Worm (Caenorhabditis elegans) whole organism, late embryonic: ENCODE results near the gene cpr-6.

Source experiments
- F13H6.1 ChIP-seq: sonication (generic microtip); optimal IDR thresholded peaks from 2 replicates; lab custom pipeline; 2016; ENCODE audit warnings: missing genetic modification characterization, missing compliant biosample characterization
- K02D7.2 ChIP-seq: sonication (generic microtip); optimal IDR thresholded peaks from 2 replicates; lab custom pipeline; 2017; ENCODE audit warnings: mild to moderate bottlenecking, missing genetic modification characterization, missing compliant biosample characterization
- K09A11.1 ChIP-seq: sonication (generic microtip); optimal IDR thresholded peaks from 2 replicates; lab custom pipeline; 2017; ENCODE audit warnings: antibody characterized with exemption, mild to moderate bottlenecking, missing genetic modification characterization, missing compliant biosample characterization; ENCODE audit not compliant: insufficient read depth
- T23F11.4 ChIP-seq: fragments of 200-800 bp; sonication (Bioruptor generic); optimal IDR thresholded peaks from 2 replicates; lab custom pipeline; 2018; ENCODE audit warnings: mild to moderate bottlenecking, missing genetic modification characterization, missing compliant biosample characterization
- ceh-14 ChIP-seq: sonication (generic microtip); optimal IDR thresholded peaks from 2 replicates; lab custom pipeline; 2016; ENCODE audit warnings: missing genotype, missing genetic modification characterization, missing compliant biosample characterization
- ceh-19 ChIP-seq: fragments of 200-800 bp; sonication (Bioruptor generic); optimal IDR thresholded peaks from 2 replicates; lab custom pipeline; 2018; ENCODE audit warnings: mild to moderate bottlenecking, missing genetic modification characterization, missing compliant biosample characterization
- ceh-2 ChIP-seq: sonication (generic microtip); optimal IDR thresholded peaks from 2 replicates; lab custom pipeline; 2016; ENCODE audit warnings: missing genotype, missing genetic modification characterization, missing compliant biosample characterization
- ceh-22 ChIP-seq: sonication (generic microtip); optimal IDR thresholded peaks from 2 replicates; lab custom pipeline; 2017; ENCODE audit warnings: missing biosample characterization, missing genetic modification characterization
- ceh-30 ChIP-seq: fragments of 150-350 bp; optimal IDR thresholded peaks from 2 replicates; lab custom pipeline; 2014; ENCODE audit warnings: missing biosample characterization, missing genetic modification characterization
- ceh-34 ChIP-seq: sonication (generic microtip); optimal IDR thresholded peaks from 2 replicates; lab custom pipeline; 2016; ENCODE audit warnings: mild to moderate bottlenecking, missing genetic modification characterization, missing compliant biosample characterization
- ceh-45 ChIP-seq: fragments of 200-800 bp; sonication (Bioruptor generic); IDR thresholded peaks from 2 replicates; pipeline ENCODE4 v1.3.6; 2022; ENCODE audit warnings: missing genetic modification reagents, missing genetic modification characterization, missing compliant biosample characterization
- ceh-48 ChIP-seq: sonication (generic microtip); optimal IDR thresholded peaks from 2 replicates; lab custom pipeline; 2016; ENCODE audit warnings: missing genetic modification characterization, inconsistent platforms, missing compliant biosample characterization
- dmd-4 ChIP-seq: sonication (generic microtip); optimal IDR thresholded peaks from 2 replicates; lab custom pipeline; 2016; ENCODE audit warnings: borderline replicate concordance, missing genetic modification characterization, missing compliant biosample characterization
- dve-1 ChIP-seq: sonication (generic microtip); optimal IDR thresholded peaks from 2 replicates; lab custom pipeline; 2017; ENCODE audit warnings: antibody characterized with exemption, mild to moderate bottlenecking, missing genetic modification characterization, missing compliant biosample characterization
- elt-2 ChIP-seq: sonication (generic microtip); optimal IDR thresholded peaks from 2 replicates; lab custom pipeline; 2016; ENCODE audit warnings: missing genetic modification reagents, missing genetic modification characterization, missing compliant biosample characterization
- ets-4 ChIP-seq: sonication (generic microtip); optimal IDR thresholded peaks from 2 replicates; lab custom pipeline; 2016; ENCODE audit warnings: missing genetic modification characterization, missing compliant biosample characterization
- fkh-10 ChIP-seq: fragments of 150-350 bp; optimal IDR thresholded peaks from 2 replicates; lab custom pipeline; 2014; ENCODE audit warnings: missing biosample characterization, missing genetic modification reagents, missing genetic modification characterization
- fkh-6 ChIP-seq: sonication (generic microtip); optimal IDR thresholded peaks from 2 replicates; lab custom pipeline; 2016; ENCODE audit warnings: missing genetic modification characterization, missing compliant biosample characterization
- gmeb-2 ChIP-seq: sonication (generic microtip); optimal IDR thresholded peaks from 2 replicates; lab custom pipeline; 2016; ENCODE audit warnings: missing genetic modification characterization, inconsistent platforms, missing compliant biosample characterization
- lin-11 ChIP-seq: fragments of 200-800 bp; sonication (Bioruptor generic); optimal IDR thresholded peaks from 2 replicates; lab custom pipeline; 2018; ENCODE audit warnings: mild to moderate bottlenecking, missing genetic modification characterization, missing compliant biosample characterization
- nhr-11 ChIP-seq: fragments of 150-350 bp; optimal IDR thresholded peaks from 2 replicates; lab custom pipeline; 2014; ENCODE audit warnings: missing biosample characterization, missing genetic modification characterization
- nhr-232 ChIP-seq: sonication (generic microtip); optimal IDR thresholded peaks from 2 replicates; lab custom pipeline; 2016; ENCODE audit warnings: missing genetic modification characterization, missing compliant biosample characterization
- npax-4 ChIP-seq: sonication (generic microtip); optimal IDR thresholded peaks from 2 replicates; lab custom pipeline; 2016; ENCODE audit warnings: missing genetic modification characterization, missing compliant biosample characterization
- pat-9 ChIP-seq: fragments of 200-800 bp; sonication (Bioruptor generic); optimal IDR thresholded peaks from 2 replicates; lab custom pipeline; 2018; ENCODE audit warnings: mild to moderate bottlenecking, missing genetic modification characterization, moderate library complexity, missing compliant biosample characterization
- pax-1 ChIP-seq: fragments of 150-350 bp; optimal IDR thresholded peaks from 2 replicates; lab custom pipeline; 2014; ENCODE audit warnings: missing biosample characterization, missing genetic modification characterization
- pros-1 ChIP-seq: fragments of 150-350 bp; optimal IDR thresholded peaks from 2 replicates; lab custom pipeline; 2014; ENCODE audit warnings: missing biosample characterization, missing genetic modification reagents, missing genetic modification characterization
- ref-2 ChIP-seq: sonication (generic microtip); optimal IDR thresholded peaks from 2 replicates; lab custom pipeline; 2016; ENCODE audit warnings: missing genetic modification characterization, missing compliant biosample characterization
- rnt-1 ChIP-seq: sonication (generic microtip); optimal IDR thresholded peaks from 2 replicates; lab custom pipeline; 2016; ENCODE audit warnings: missing genetic modification characterization, missing compliant biosample characterization
- sdc-2 ChIP-seq: sonication (generic microtip); optimal IDR thresholded peaks from 2 replicates; lab custom pipeline; 2016; ENCODE audit warnings: missing genotype, missing genetic modification characterization, missing compliant biosample characterization
- syd-9 ChIP-seq: sonication (generic microtip); optimal IDR thresholded peaks from 2 replicates; lab custom pipeline; 2016; ENCODE audit warnings: mild to moderate bottlenecking, missing genetic modification characterization, moderate library complexity, missing compliant biosample characterization
- tbx-7 ChIP-seq: sonication (generic microtip); optimal IDR thresholded peaks from 2 replicates; lab custom pipeline; 2016; ENCODE audit warnings: missing genotype, missing genetic modification characterization, missing compliant biosample characterization
- ttx-3 ChIP-seq: sonication (generic microtip); optimal IDR thresholded peaks from 2 replicates; lab custom pipeline; 2016; ENCODE audit warnings: missing genetic modification reagents, missing genetic modification characterization, missing compliant biosample characterization
- unc-3 ChIP-seq, 2 experiments: fragments of 200-800 bp in 1 of 2; sonication (Bioruptor generic) in 1 of 2; sonication (generic microtip) in 1 of 2; conservative IDR thresholded peaks in 1 of 2; optimal IDR thresholded peaks in 1 of 2; 2 replicates each; pipeline versions ENCODE4 v1.3.6 to Lab custom; 2016 to 2022; ENCODE audit warnings: missing compliant biosample characterization in 2 of 2, missing genetic modification characterization in 2 of 2, missing genetic modification reagents in 1 of 2
- unc-42 ChIP-seq: sonication (generic microtip); optimal IDR thresholded peaks from 2 replicates; lab custom pipeline; 2016; ENCODE audit warnings: missing genotype, missing genetic modification characterization, missing compliant biosample characterization
- ztf-16 ChIP-seq: sonication (generic microtip); optimal IDR thresholded peaks from 2 replicates; lab custom pipeline; 2017; ENCODE audit warnings: missing genetic modification characterization, missing compliant biosample characterization

The cpr-6 gene

DNA sequence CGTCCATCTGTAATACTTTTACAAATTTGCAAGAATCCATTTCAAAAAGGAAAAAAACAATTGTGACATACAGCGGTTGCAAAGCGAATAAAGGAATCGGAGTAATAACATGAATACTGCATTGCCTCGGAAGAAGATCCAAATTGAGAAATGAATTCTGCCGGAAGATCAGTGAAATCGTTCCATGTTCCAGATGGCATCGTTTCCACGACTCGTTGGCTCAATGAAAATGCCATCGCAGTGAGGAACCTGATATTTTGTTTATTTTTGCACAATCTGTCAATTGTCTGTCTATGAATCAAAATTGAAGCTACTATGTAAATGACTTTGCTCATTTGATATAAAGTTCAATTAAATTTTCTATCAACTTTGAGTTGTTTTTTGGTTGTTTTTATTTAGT lies 23.6 kb downstream of the cpr-6 start:
- TF ChIP-seq ztf-16 (tag; lab: Kevin White, UChicago) = no peak

DNA sequence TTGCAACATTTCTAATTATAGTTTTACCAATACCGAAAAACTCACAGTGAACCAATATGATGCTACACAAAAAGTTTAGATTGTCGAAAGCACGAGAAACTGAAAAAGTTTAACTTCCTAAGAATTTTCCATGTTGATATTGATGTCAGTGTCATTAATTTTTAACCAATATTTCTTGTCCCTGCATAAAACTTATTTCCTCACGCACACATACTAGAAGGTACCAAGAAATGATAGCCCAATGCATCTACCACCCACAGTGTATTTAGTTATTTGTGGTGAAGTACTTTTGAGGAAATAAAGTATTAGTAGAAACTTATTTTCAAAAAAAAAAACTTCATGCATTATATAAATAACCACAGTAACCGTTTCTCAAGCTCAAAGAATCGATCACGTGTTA lies 24.4 kb downstream of the cpr-6 start, which contains the start of gene aexr-2:
aexr-2 (minus strand) TSS at position 101 of the 400 bp plus-strand sequence.
- no peak for TF ChIP-seq K09A11.1 (tag; lab: Kevin White, UChicago)
- no peak for TF ChIP-seq ztf-16 (tag; lab: Kevin White, UChicago)
- no peak for TF ChIP-seq T23F11.4 (GFP tag; lab: Kevin White, UChicago)
- TF ChIP-seq npax-4 (tag; lab: Kevin White, UChicago) = no peak
- no peak for TF ChIP-seq gmeb-2 (tag; lab: Kevin White, UChicago)
- TF ChIP-seq ceh-22 = no peak
- TF ChIP-seq tbx-7 (tag; lab: Kevin White, UChicago) = no peak
- no peak for TF ChIP-seq ceh-45

DNA sequence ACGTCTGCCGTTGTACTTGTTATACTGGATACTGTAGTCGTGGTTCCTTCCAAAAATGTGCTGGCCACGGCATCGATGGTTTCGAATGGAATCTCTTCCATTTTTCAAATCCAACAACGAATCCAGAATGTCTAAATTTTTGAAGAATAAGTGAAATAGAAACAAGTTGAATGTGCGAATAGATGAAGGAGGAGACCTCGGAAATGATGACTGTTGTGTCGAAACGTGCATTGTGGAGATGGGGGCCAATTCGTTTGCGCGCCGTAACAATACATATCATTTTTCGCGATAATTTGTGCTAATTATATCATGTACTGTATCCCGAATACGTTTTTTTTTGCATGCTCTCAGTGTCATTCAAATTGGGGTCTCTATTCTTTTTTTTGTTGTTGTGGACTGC lies 28.2 kb downstream of the cpr-6 start, which contains the start of gene aexr-1:
aexr-1 (minus strand) TSS at position 101 of the 400 bp plus-strand sequence.
- TF ChIP-seq K09A11.1 (tag; lab: Kevin White, UChicago) = no peak
- TF ChIP-seq ceh-2 (tag; lab: Kevin White, UChicago) = no peak
- no peak for TF ChIP-seq ceh-45
- TF ChIP-seq ceh-30 (tag; lab: Kevin White, UChicago) = no peak
- TF ChIP-seq ceh-14 (tag; lab: Kevin White, UChicago) = no peak
- no peak for TF ChIP-seq ceh-19 (GFP tag; lab: Kevin White, UChicago)
- no peak for TF ChIP-seq pax-1 (tag; lab: Kevin White, UChicago)
- TF ChIP-seq npax-4 (tag; lab: Kevin White, UChicago) = no peak
- TF ChIP-seq ets-4 = no peak
- TF ChIP-seq ref-2 = no peak
- TF ChIP-seq fkh-6 = no peak
- no peak for TF ChIP-seq dve-1 (tag; lab: Kevin White, UChicago)
- TF ChIP-seq pros-1 (tag; lab: Kevin White, UChicago) = no peak
- no peak for TF ChIP-seq K02D7.2 (tag; lab: Kevin White, UChicago)
- TF ChIP-seq unc-42 = no peak
- TF ChIP-seq elt-2 (tag; lab: Kevin White, UChicago) = no peak
- no peak for TF ChIP-seq sdc-2 (tag; lab: Kevin White, UChicago)

DNA sequence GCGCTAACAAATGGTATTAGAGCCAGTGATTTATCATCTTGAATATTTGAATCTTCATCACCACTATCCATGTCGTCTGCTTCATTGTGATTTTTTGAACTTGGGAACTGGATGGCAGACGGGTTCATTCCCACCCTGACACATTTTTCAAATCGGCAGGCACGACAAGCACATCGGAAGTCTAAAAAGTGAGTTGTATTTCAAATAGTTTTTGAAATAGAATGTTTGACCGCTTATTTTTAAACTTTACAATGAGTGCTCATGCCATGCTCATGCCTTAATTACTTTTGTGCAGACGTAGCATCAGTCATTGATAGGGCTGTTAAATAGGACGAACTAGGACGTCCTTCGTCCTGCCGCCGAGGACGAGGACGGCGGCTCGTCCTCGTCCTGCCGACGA lies 30.9 kb downstream of the cpr-6 start:
- TF ChIP-seq ceh-22 (no peak), ceh-30 (tag; lab: Kevin White, UChicago) (no peak), nhr-11 (tag; lab: Kevin White, UChicago) (no peak), pros-1 (tag; lab: Kevin White, UChicago) (no peak), nhr-232 (tag; lab: Kevin White, UChicago) (no peak), F13H6.1 (tag; lab: Kevin White, UChicago) (no peak)

DNA sequence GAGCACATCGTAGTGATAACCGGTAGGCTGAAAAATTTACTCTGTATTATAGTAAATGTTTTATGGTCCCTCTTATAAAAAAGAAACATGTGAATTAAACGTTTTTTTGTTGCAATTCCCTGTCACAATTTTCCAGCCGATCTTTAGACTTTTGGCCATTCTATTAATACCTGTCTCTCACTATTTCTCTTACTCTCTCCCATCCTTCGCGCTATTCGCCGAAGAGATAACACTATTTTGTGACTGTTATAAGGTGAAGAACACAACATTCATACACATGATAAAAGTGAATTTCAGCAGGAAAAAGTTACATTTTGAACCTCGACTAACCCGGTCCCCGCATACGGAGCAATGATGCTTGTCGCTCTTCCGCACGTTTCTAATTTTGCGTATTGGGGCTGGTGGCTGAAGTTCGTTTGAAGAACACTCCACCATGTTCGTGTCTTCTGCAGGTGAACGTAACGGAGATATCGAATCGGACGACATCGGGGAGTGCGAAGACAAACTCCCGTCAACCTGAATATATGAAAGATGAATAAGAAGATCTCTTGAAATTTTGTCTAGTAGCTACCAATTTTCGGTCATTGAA lies 32.1 kb downstream of the cpr-6 start:
- TF ChIP-seq fkh-6 (no peak), pat-9 (tag; lab: Kevin White, UChicago) (no peak), dve-1 (tag; lab: Kevin White, UChicago) (no peak), pax-1 (tag; lab: Kevin White, UChicago) (no peak), ceh-34 (tag; lab: Kevin White, UChicago) (no peak), ttx-3 (no peak), dmd-4 (tag; lab: Kevin White, UChicago) (no peak), F13H6.1 (tag; lab: Kevin White, UChicago) (no peak), syd-9 (tag; lab: Kevin White, UChicago) (no peak), rnt-1 (tag; lab: Kevin White, UChicago) (no peak), unc-3 (GFP tag; conservative IDR thresholded peaks at IDR 0.05; lab: Robert Waterston, UW) (no peak), unc-3 (tag; optimal IDR thresholded peaks at IDR 0.05; lab: Kevin White, UChicago) (no peak), T23F11.4 (GFP tag; lab: Kevin White, UChicago) (no peak), ceh-14 (tag; lab: Kevin White, UChicago) (no peak), lin-11 (tag; lab: Kevin White, UChicago) (no peak), fkh-10 (GFP tag; lab: Kevin White, UChicago) (no peak), ceh-48 (tag; lab: Kevin White, UChicago) (no peak), ceh-30 (tag; lab: Kevin White, UChicago) (no peak)
